Fruit fly (Drosophila melanogaster): ENCODE measurements around the gene Iyd.

- TF ChIP-seq CG8478 (optimal IDR thresholded peaks at IDR 0.05) (no peak), psq (optimal IDR thresholded peaks at IDR 0.05) (no peak), usp (GFP tag; optimal IDR thresholded peaks at IDR 0.05) (no peak), Dll (optimal IDR thresholded peaks at IDR 0.05) (no peak)
Measured at dm6 chr3L:11130535-11130934, 34.5 kb upstream of the Iyd start, which contains the start of gene nol.

Data from whole organism.